Worm (Caenorhabditis elegans) whole organism, late embryonic: ENCODE measurements around the gene srj-44.

Experiments used
- C38D4.7 ChIP-seq: fragments of 200-800 bp; sonication (Bioruptor generic); optimal IDR thresholded peaks from 2 replicates; lab custom pipeline; 2018; ENCODE audit warnings: mild to moderate bottlenecking, missing genetic modification characterization, moderate library complexity, missing compliant biosample characterization
- Y22D7AL.16 ChIP-seq: sonication (generic microtip); optimal IDR thresholded peaks from 2 replicates; lab custom pipeline; 2016; ENCODE audit warnings: missing genetic modification characterization, missing compliant biosample characterization
- ahr-1 ChIP-seq: sonication (generic microtip); optimal IDR thresholded peaks from 2 replicates; lab custom pipeline; 2016; ENCODE audit warnings: missing genetic modification characterization, missing compliant biosample characterization
- ceh-45 ChIP-seq: fragments of 200-800 bp; sonication (Bioruptor generic); IDR thresholded peaks from 2 replicates; pipeline ENCODE4 v1.3.6; 2022; ENCODE audit warnings: missing genetic modification reagents, missing genetic modification characterization, missing compliant biosample characterization
- dmd-4 ChIP-seq: sonication (generic microtip); optimal IDR thresholded peaks from 2 replicates; lab custom pipeline; 2016; ENCODE audit warnings: borderline replicate concordance, missing genetic modification characterization, missing compliant biosample characterization
- nhr-232 ChIP-seq: sonication (generic microtip); optimal IDR thresholded peaks from 2 replicates; lab custom pipeline; 2016; ENCODE audit warnings: missing genetic modification characterization, missing compliant biosample characterization
- npax-4 ChIP-seq: sonication (generic microtip); optimal IDR thresholded peaks from 2 replicates; lab custom pipeline; 2016; ENCODE audit warnings: missing genetic modification characterization, missing compliant biosample characterization
- pha-4 ChIP-seq: fragments of 150-350 bp; optimal IDR thresholded peaks from 2 replicates; lab custom pipeline; 2018; ENCODE audit warnings: missing biosample characterization, missing genetic modification reagents, missing genetic modification characterization
- sox-4 ChIP-seq: sonication (generic microtip); optimal IDR thresholded peaks from 2 replicates; lab custom pipeline; 2017; ENCODE audit warnings: mild to moderate bottlenecking, missing genetic modification characterization, inconsistent platforms, missing compliant biosample characterization
- ttx-3 ChIP-seq: sonication (generic microtip); optimal IDR thresholded peaks from 2 replicates; lab custom pipeline; 2016; ENCODE audit warnings: missing genetic modification reagents, missing genetic modification characterization, missing compliant biosample characterization

DNA sequence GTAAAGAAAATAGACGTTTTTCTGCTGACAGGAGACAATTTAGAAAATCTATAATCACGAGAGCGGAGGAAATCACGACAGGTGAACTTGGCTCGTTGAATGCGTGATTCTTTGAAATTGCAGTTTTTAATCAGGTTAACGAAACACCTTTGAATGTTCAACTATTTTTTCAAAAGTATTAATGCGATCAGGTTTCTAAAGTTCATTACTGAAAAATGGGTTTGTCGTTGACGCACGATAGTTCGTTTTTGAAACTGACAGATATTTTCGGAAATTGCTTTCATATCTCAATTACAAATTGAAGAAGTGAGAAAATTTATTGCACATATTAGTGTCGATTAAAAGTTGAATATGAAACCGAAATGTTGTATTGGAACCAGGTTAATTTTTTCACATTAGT lies 29.7 kb downstream of the srj-44 start, which contains the start of gene F54E2.5:
- TF ChIP-seq Y22D7AL.16 (tag; lab: Kevin White, UChicago) = no peak
- TF ChIP-seq C38D4.7 (GFP tag; lab: Kevin White, UChicago) = no peak
- TF ChIP-seq ceh-45 (GFP tag; lab: Robert Waterston, UW) = no peak
- TF ChIP-seq pha-4 (tag; lab: Kevin White, UChicago) = no peak
- no peak for TF ChIP-seq ttx-3 (tag; lab: Kevin White, UChicago)
- TF ChIP-seq dmd-4 = no peak
- TF ChIP-seq sox-4 = no peak
- TF ChIP-seq npax-4 (tag; lab: Kevin White, UChicago) = no peak
- TF ChIP-seq ahr-1 (tag; lab: Kevin White, UChicago) = no peak
- TF ChIP-seq nhr-232 (tag; lab: Kevin White, UChicago) = no peak
